Worm (Caenorhabditis elegans) whole organism, young adult: ENCODE data around the gene F21C10.10.

Experiments
- C17E4.6 ChIP-seq: fragments of 200-800 bp; sonication (Bioruptor generic); IDR thresholded peaks from 2 replicates; pipeline ENCODE4 v1.3.6; 2022; ENCODE audit warnings: missing genetic modification reagents, missing genetic modification characterization, missing compliant biosample characterization
- D2030.7 ChIP-seq: fragments of 200-800 bp; sonication (Bioruptor generic); IDR thresholded peaks from 2 replicates; pipeline ENCODE4 v1.3.6; 2022; ENCODE audit warnings: missing genetic modification reagents, missing genetic modification characterization, missing compliant biosample characterization
- F33H1.4 ChIP-seq: fragments of 200-800 bp; sonication (Bioruptor generic); IDR thresholded peaks from 2 replicates; pipeline ENCODE4 v1.3.6; 2022; ENCODE audit warnings: missing genetic modification reagents, missing genetic modification characterization, missing compliant biosample characterization
- F39B2.1 ChIP-seq: fragments of 200-800 bp; sonication (Bioruptor generic); IDR thresholded peaks from 2 replicates; pipeline ENCODE4 v1.3.6; 2022; ENCODE audit warnings: missing genetic modification reagents, missing genetic modification characterization, missing compliant biosample characterization
- F57C9.4 ChIP-seq: sonication (generic microtip); optimal IDR thresholded peaks from 2 replicates; lab custom pipeline; 2017; ENCODE audit warnings: mild to moderate bottlenecking, missing genetic modification characterization, missing compliant biosample characterization
- T26A5.8 ChIP-seq: sonication (generic microtip); optimal IDR thresholded peaks from 2 replicates; lab custom pipeline; 2016; ENCODE audit warnings: missing genetic modification characterization, missing compliant biosample characterization
- Y53F4B.3 ChIP-seq: fragments of 200-800 bp; sonication (Bioruptor generic); IDR thresholded peaks from 2 replicates; pipeline ENCODE4 v1.3.6; 2022; ENCODE audit warnings: missing genetic modification reagents, missing genetic modification characterization, missing compliant biosample characterization
- Y56A3A.18 ChIP-seq: fragments of 200-800 bp; sonication (Bioruptor generic); IDR thresholded peaks from 2 replicates; pipeline ENCODE4 v1.3.6; 2022; ENCODE audit warnings: missing genetic modification reagents, missing genetic modification characterization, missing compliant biosample characterization
- ZK185.1 ChIP-seq: sonication (generic microtip); optimal IDR thresholded peaks from 2 replicates; lab custom pipeline; 2016; ENCODE audit warnings: mild to moderate bottlenecking, missing genetic modification characterization, missing compliant biosample characterization; ENCODE audit not compliant: poor library complexity, severe bottlenecking
- attf-6 ChIP-seq: fragments of 200-800 bp; sonication (Bioruptor generic); IDR thresholded peaks from 2 replicates; pipeline ENCODE4 v1.3.6; 2022; ENCODE audit warnings: missing genetic modification reagents, missing genetic modification characterization, missing compliant biosample characterization
- ceh-100 ChIP-seq: fragments of 200-800 bp; sonication (Bioruptor generic); IDR thresholded peaks from 2 replicates; pipeline ENCODE4 v1.3.6; 2022; ENCODE audit warnings: missing genetic modification reagents, missing genetic modification characterization, missing compliant biosample characterization
- ceh-27 ChIP-seq: fragments of 200-800 bp; sonication (Bioruptor generic); optimal IDR thresholded peaks from 2 replicates; lab custom pipeline; 2018; ENCODE audit warnings: mild to moderate bottlenecking, missing genetic modification characterization, moderate library complexity, missing compliant biosample characterization
- ceh-40 ChIP-seq: fragments of 200-800 bp; sonication (Bioruptor generic); IDR thresholded peaks from 2 replicates; pipeline ENCODE4 v1.3.6; 2022; ENCODE audit warnings: missing genetic modification characterization, missing compliant biosample characterization
- dox-1 ChIP-seq: fragments of 200-800 bp; sonication (Bioruptor generic); IDR thresholded peaks from 2 replicates; pipeline ENCODE4 v1.3.6; 2022; ENCODE audit warnings: missing genetic modification reagents, missing genetic modification characterization, missing compliant biosample characterization
- egl-18 ChIP-seq: fragments of 200-800 bp; sonication (Bioruptor generic); IDR thresholded peaks from 2 replicates; pipeline ENCODE4 v1.3.6; 2022; ENCODE audit warnings: missing genetic modification reagents, missing genetic modification characterization, missing compliant biosample characterization
- egl-44 ChIP-seq: fragments of 200-800 bp; sonication (Bioruptor generic); IDR thresholded peaks from 2 replicates; pipeline ENCODE4 v1.3.6; 2022; ENCODE audit warnings: missing genetic modification reagents, missing genetic modification characterization, missing compliant biosample characterization
- ekl-4 ChIP-seq: fragments of 200-800 bp; sonication (Bioruptor generic); IDR thresholded peaks from 2 replicates; pipeline ENCODE4 v1.3.6; 2022; ENCODE audit warnings: missing genetic modification reagents, missing genetic modification characterization, missing compliant biosample characterization
- hmg-1.2 ChIP-seq: fragments of 200-800 bp; sonication (Bioruptor generic); IDR thresholded peaks from 2 replicates; pipeline ENCODE4 v1.3.6; 2022; ENCODE audit warnings: missing genetic modification reagents, missing genetic modification characterization, missing compliant biosample characterization
- madf-3 ChIP-seq: fragments of 200-800 bp; sonication (Bioruptor generic); IDR thresholded peaks from 2 replicates; pipeline ENCODE4 v1.3.6; 2022; ENCODE audit warnings: missing genetic modification reagents, missing genetic modification characterization, missing compliant biosample characterization
- madf-6 ChIP-seq: fragments of 200-800 bp; sonication (Bioruptor generic); IDR thresholded peaks from 2 replicates; pipeline ENCODE4 v1.3.6; 2022; ENCODE audit warnings: missing genetic modification reagents, missing genetic modification characterization, missing compliant biosample characterization
- madf-8 ChIP-seq: fragments of 200-800 bp; sonication (Bioruptor generic); conservative IDR thresholded peaks from 2 replicates; pipeline ENCODE4 v1.3.6; 2022; ENCODE audit warnings: missing genetic modification reagents, missing genetic modification characterization, missing compliant biosample characterization
- mcd-1 ChIP-seq: fragments of 200-800 bp; sonication (Bioruptor generic); IDR thresholded peaks from 2 replicates; pipeline ENCODE4 v1.3.6; 2022; ENCODE audit warnings: missing genetic modification reagents, missing genetic modification characterization, missing compliant biosample characterization
- mel-28 ChIP-seq: sonication (generic microtip); optimal IDR thresholded peaks from 2 replicates; lab custom pipeline; 2016; ENCODE audit warnings: borderline replicate concordance, mild to moderate bottlenecking, missing genetic modification characterization, missing compliant biosample characterization
- nfyb-1 ChIP-seq: fragments of 200-800 bp; sonication (Bioruptor generic); IDR thresholded peaks from 2 replicates; pipeline ENCODE4 v1.3.6; 2022; ENCODE audit warnings: missing genetic modification reagents, missing genetic modification characterization, missing compliant biosample characterization
- nhr-120 ChIP-seq: fragments of 200-800 bp; sonication (Bioruptor generic); IDR thresholded peaks from 2 replicates; pipeline ENCODE4 v1.3.6; 2022; ENCODE audit warnings: missing genetic modification characterization, missing compliant biosample characterization
- pbrm-1 ChIP-seq: fragments of 200-800 bp; sonication (Bioruptor generic); IDR thresholded peaks from 2 replicates; pipeline ENCODE4 v1.3.6; 2022; ENCODE audit warnings: missing genetic modification reagents, missing genetic modification characterization, missing compliant biosample characterization
- sdz-38 ChIP-seq: sonication (generic microtip); optimal IDR thresholded peaks from 2 replicates; lab custom pipeline; 2016; ENCODE audit warnings: missing genotype, missing genetic modification characterization, missing compliant biosample characterization
- snpc-1.1 ChIP-seq: sonication (generic microtip); optimal IDR thresholded peaks from 2 replicates; lab custom pipeline; 2017; ENCODE audit warnings: missing genetic modification characterization, mild to moderate bottlenecking, missing compliant biosample characterization, antibody characterized with exemption, moderate library complexity, missing genotype, missing genetic modification reagents; ENCODE audit not compliant: insufficient read depth
- snpc-4 ChIP-seq, 5 experiments: fragments of 150-350 bp in 1 of 5; sonication (generic microtip) in 4 of 5; optimal IDR thresholded peaks; 2 replicates each; lab custom pipeline; 2014 to 2018; ENCODE audit warnings: missing genetic modification characterization in 5 of 5, missing biosample characterization in 3 of 5, antibody characterized with exemption in 2 of 5, mild to moderate bottlenecking in 2 of 5, missing compliant biosample characterization in 2 of 5, missing genotype in 2 of 5, moderate library complexity in 2 of 5, missing genetic modification reagents in 1 of 5
- zfh-2 ChIP-seq: fragments of 200-800 bp; sonication (Bioruptor generic); conservative IDR thresholded peaks from 2 replicates; pipeline ENCODE4 v1.3.6; 2022; ENCODE audit warnings: missing genetic modification reagents, missing genetic modification characterization, missing compliant biosample characterization
- zim-3 ChIP-seq: sonication (generic microtip); optimal IDR thresholded peaks from 2 replicates; lab custom pipeline; 2017; ENCODE audit warnings: mild to moderate bottlenecking, missing genetic modification characterization, moderate library complexity, missing compliant biosample characterization
- ztf-26 ChIP-seq: sonication (generic microtip); optimal IDR thresholded peaks from 2 replicates; lab custom pipeline; 2017; ENCODE audit warnings: missing genetic modification characterization, missing compliant biosample characterization
- ztf-3 ChIP-seq: fragments of 200-800 bp; sonication (Bioruptor generic); optimal IDR thresholded peaks from 2 replicates; lab custom pipeline; 2018; ENCODE audit warnings: mild to moderate bottlenecking, missing genetic modification characterization, missing compliant biosample characterization

The F21C10.10 gene

ce11 chrV:9084252-9084651 is 11.8 kb upstream of the F21C10.10 start:
- TF ChIP-seq T26A5.8 (tag; lab: Kevin White, UChicago) = no peak
- no peak for TF ChIP-seq F57C9.4 (tag; lab: Kevin White, UChicago)
- no peak for TF ChIP-seq C17E4.6
- no peak for TF ChIP-seq madf-8 (GFP tag; lab: Robert Waterston, UW)
- TF ChIP-seq zfh-2 (GFP tag; lab: Robert Waterston, UW) = no peak
- TF ChIP-seq ekl-4 (GFP tag; lab: Robert Waterston, UW) = no peak
- TF ChIP-seq Y53F4B.3 (GFP tag; lab: Robert Waterston, UW) = no peak
- TF ChIP-seq egl-18 (GFP tag; lab: Robert Waterston, UW) = no peak
- no peak for TF ChIP-seq sdz-38 (tag; lab: Kevin White, UChicago)
- no peak for TF ChIP-seq ceh-27

- no peak for TF ChIP-seq ekl-4 (GFP tag; lab: Robert Waterston, UW)
- TF ChIP-seq T26A5.8 (tag; lab: Kevin White, UChicago) = no peak
- no peak for TF ChIP-seq D2030.7 (GFP tag; lab: Robert Waterston, UW)
- no peak for TF ChIP-seq F39B2.1
- no peak for TF ChIP-seq nhr-120 (GFP tag; lab: Robert Waterston, UW)
- TF ChIP-seq ZK185.1 (tag; lab: Kevin White, UChicago) = no peak
- TF ChIP-seq egl-44 = no peak
- TF ChIP-seq F33H1.4 (GFP tag; lab: Robert Waterston, UW) = no peak
- no peak for TF ChIP-seq ztf-26
- TF ChIP-seq snpc-4 (GFP tag; optimal IDR thresholded peaks at IDR 0.05; lab: Kevin White, UChicago) = no peak
- no peak for TF ChIP-seq snpc-4 (tag; optimal IDR thresholded peaks at IDR 0.05; lab: Kevin White, UChicago)
- TF ChIP-seq madf-8 (GFP tag; lab: Robert Waterston, UW) = no peak
- TF ChIP-seq zim-3 (tag; lab: Kevin White, UChicago) = no peak
- no peak for TF ChIP-seq mel-28 (tag; lab: Kevin White, UChicago)
- no peak for TF ChIP-seq ztf-3 (GFP tag; lab: Kevin White, UChicago)
These were observed 10.2 kb upstream of the F21C10.10 start for ce11 chrV:9085845-9086244.

ce11 chrV:9086650-9087049 is 9.4 kb upstream of the F21C10.10 start:
- TF ChIP-seq ceh-100 (0 out of 2 replicates have a peak, but pooled peaks have one; percentile 21), nfyb-1 (peak; percentile 54; the same call in 1 of the 2 replicates), mcd-1 (GFP tag; lab: Robert Waterston, UW) (peak; percentile 22; the same call in 1 of the 2 replicates), pbrm-1 (0 out of 2 replicates have a peak, but pooled peaks have one; percentile 15), hmg-1.2 (GFP tag; lab: Robert Waterston, UW) (peak; percentile 21; the same call in 1 of the 2 replicates), ceh-40 (peak; percentile 24; the same call in 1 of the 2 replicates), egl-44 (peak; percentile 70; the same call in 1 of the 2 replicates), snpc-1.1 (tag; lab: Kevin White, UChicago) (peak; percentile 5), Y56A3A.18 (GFP tag; lab: Robert Waterston, UW) (0 out of 2 replicates have a peak, but pooled peaks have one; percentile 29), dox-1 (GFP tag; lab: Robert Waterston, UW) (peak; percentile 89), ekl-4 (GFP tag; lab: Robert Waterston, UW) (peak; percentile 76), madf-6 (GFP tag; lab: Robert Waterston, UW) (peak; percentile 52; the same call in 1 of the 2 replicates), madf-3 (GFP tag; lab: Robert Waterston, UW) (0 out of 2 replicates have a peak, but pooled peaks have one; percentile 21), attf-6 (GFP tag; lab: Robert Waterston, UW) (peak; percentile 89)
- TF ChIP-seq, all 124 proteins: peak for 14; not testable (repeated sequence) for 110
